Worm (Caenorhabditis elegans) whole organism, late embryonic: ENCODE measurements around the gene rps-12.

Experiments
- F13H6.1 ChIP-seq: sonication (generic microtip); optimal IDR thresholded peaks from 2 replicates; lab custom pipeline; 2016; ENCODE audit warnings: missing genetic modification characterization, missing compliant biosample characterization
- T23F11.4 ChIP-seq: fragments of 200-800 bp; sonication (Bioruptor generic); optimal IDR thresholded peaks from 2 replicates; lab custom pipeline; 2018; ENCODE audit warnings: mild to moderate bottlenecking, missing genetic modification characterization, missing compliant biosample characterization
- ceh-18 ChIP-seq: sonication (generic microtip); optimal IDR thresholded peaks from 2 replicates; lab custom pipeline; 2016; ENCODE audit warnings: missing genetic modification characterization, missing compliant biosample characterization
- ceh-19 ChIP-seq: fragments of 200-800 bp; sonication (Bioruptor generic); optimal IDR thresholded peaks from 2 replicates; lab custom pipeline; 2018; ENCODE audit warnings: mild to moderate bottlenecking, missing genetic modification characterization, missing compliant biosample characterization
- ceh-31 ChIP-seq: sonication (generic microtip); optimal IDR thresholded peaks from 2 replicates; lab custom pipeline; 2016; ENCODE audit warnings: missing genetic modification characterization, missing compliant biosample characterization
- ceh-45 ChIP-seq: fragments of 200-800 bp; sonication (Bioruptor generic); IDR thresholded peaks from 2 replicates; pipeline ENCODE4 v1.3.6; 2022; ENCODE audit warnings: missing genetic modification reagents, missing genetic modification characterization, missing compliant biosample characterization
- ceh-6 ChIP-seq: fragments of 200-800 bp; sonication (Bioruptor generic); optimal IDR thresholded peaks from 2 replicates; lab custom pipeline; 2018; ENCODE audit warnings: mild to moderate bottlenecking, missing genetic modification characterization, missing compliant biosample characterization
- dmd-4 ChIP-seq: sonication (generic microtip); optimal IDR thresholded peaks from 2 replicates; lab custom pipeline; 2016; ENCODE audit warnings: borderline replicate concordance, missing genetic modification characterization, missing compliant biosample characterization
- elt-2 ChIP-seq: sonication (generic microtip); optimal IDR thresholded peaks from 2 replicates; lab custom pipeline; 2016; ENCODE audit warnings: missing genetic modification reagents, missing genetic modification characterization, missing compliant biosample characterization
- ets-4 ChIP-seq: sonication (generic microtip); optimal IDR thresholded peaks from 2 replicates; lab custom pipeline; 2016; ENCODE audit warnings: missing genetic modification characterization, missing compliant biosample characterization
- eyg-1 ChIP-seq: sonication (generic microtip); optimal IDR thresholded peaks from 2 replicates; lab custom pipeline; 2016; ENCODE audit warnings: missing genotype, missing genetic modification characterization, missing compliant biosample characterization
- fax-1 ChIP-seq: sonication (generic microtip); optimal IDR thresholded peaks from 2 replicates; lab custom pipeline; 2016; ENCODE audit warnings: missing genotype, missing genetic modification characterization, missing compliant biosample characterization
- fkh-10 ChIP-seq: fragments of 150-350 bp; optimal IDR thresholded peaks from 2 replicates; lab custom pipeline; 2014; ENCODE audit warnings: missing biosample characterization, missing genetic modification reagents, missing genetic modification characterization
- gmeb-2 ChIP-seq: sonication (generic microtip); optimal IDR thresholded peaks from 2 replicates; lab custom pipeline; 2016; ENCODE audit warnings: missing genetic modification characterization, inconsistent platforms, missing compliant biosample characterization
- hlh-30 ChIP-seq: sonication (generic microtip); optimal IDR thresholded peaks from 2 replicates; lab custom pipeline; 2017; ENCODE audit warnings: antibody characterized with exemption, missing genetic modification characterization, missing compliant biosample characterization; ENCODE audit not compliant: insufficient read depth
- lim-6 ChIP-seq: sonication (generic microtip); optimal IDR thresholded peaks from 2 replicates; lab custom pipeline; 2016; ENCODE audit warnings: missing genetic modification characterization, missing compliant biosample characterization
- lin-11 ChIP-seq: fragments of 200-800 bp; sonication (Bioruptor generic); optimal IDR thresholded peaks from 2 replicates; lab custom pipeline; 2018; ENCODE audit warnings: mild to moderate bottlenecking, missing genetic modification characterization, missing compliant biosample characterization
- mec-3 ChIP-seq: sonication (generic microtip); optimal IDR thresholded peaks from 2 replicates; lab custom pipeline; 2016; ENCODE audit warnings: borderline replicate concordance, missing genetic modification characterization, missing compliant biosample characterization
- nfya-1 ChIP-seq: sonication (generic microtip); optimal IDR thresholded peaks from 2 replicates; lab custom pipeline; 2017; ENCODE audit warnings: missing genetic modification characterization, mild to moderate bottlenecking, missing compliant biosample characterization, antibody characterized with exemption, moderate library complexity
- npax-4 ChIP-seq: sonication (generic microtip); optimal IDR thresholded peaks from 2 replicates; lab custom pipeline; 2016; ENCODE audit warnings: missing genetic modification characterization, missing compliant biosample characterization
- pat-9 ChIP-seq: fragments of 200-800 bp; sonication (Bioruptor generic); optimal IDR thresholded peaks from 2 replicates; lab custom pipeline; 2018; ENCODE audit warnings: mild to moderate bottlenecking, missing genetic modification characterization, moderate library complexity, missing compliant biosample characterization
- pax-1 ChIP-seq: fragments of 150-350 bp; optimal IDR thresholded peaks from 2 replicates; lab custom pipeline; 2014; ENCODE audit warnings: missing biosample characterization, missing genetic modification characterization
- pha-2 ChIP-seq: sonication (generic microtip); optimal IDR thresholded peaks from 2 replicates; lab custom pipeline; 2017; ENCODE audit warnings: mild to moderate bottlenecking, missing genetic modification characterization, missing compliant biosample characterization
- pqm-1 ChIP-seq: sonication (generic microtip); optimal IDR thresholded peaks from 2 replicates; lab custom pipeline; 2016; ENCODE audit warnings: missing genetic modification characterization, missing compliant biosample characterization
- pros-1 ChIP-seq: fragments of 150-350 bp; optimal IDR thresholded peaks from 2 replicates; lab custom pipeline; 2014; ENCODE audit warnings: missing biosample characterization, missing genetic modification reagents, missing genetic modification characterization
- ref-2 ChIP-seq: sonication (generic microtip); optimal IDR thresholded peaks from 2 replicates; lab custom pipeline; 2016; ENCODE audit warnings: missing genetic modification characterization, missing compliant biosample characterization
- sdc-2 ChIP-seq: sonication (generic microtip); optimal IDR thresholded peaks from 2 replicates; lab custom pipeline; 2016; ENCODE audit warnings: missing genotype, missing genetic modification characterization, missing compliant biosample characterization
- sox-4 ChIP-seq: sonication (generic microtip); optimal IDR thresholded peaks from 2 replicates; lab custom pipeline; 2017; ENCODE audit warnings: mild to moderate bottlenecking, missing genetic modification characterization, inconsistent platforms, missing compliant biosample characterization
- syd-9 ChIP-seq: sonication (generic microtip); optimal IDR thresholded peaks from 2 replicates; lab custom pipeline; 2016; ENCODE audit warnings: mild to moderate bottlenecking, missing genetic modification characterization, moderate library complexity, missing compliant biosample characterization
- tbx-2 ChIP-seq: sonication (generic microtip); optimal IDR thresholded peaks from 2 replicates; lab custom pipeline; 2016; ENCODE audit warnings: missing genetic modification characterization, missing compliant biosample characterization
- tbx-7 ChIP-seq: sonication (generic microtip); optimal IDR thresholded peaks from 2 replicates; lab custom pipeline; 2016; ENCODE audit warnings: missing genotype, missing genetic modification characterization, missing compliant biosample characterization
- ttx-3 ChIP-seq: sonication (generic microtip); optimal IDR thresholded peaks from 2 replicates; lab custom pipeline; 2016; ENCODE audit warnings: missing genetic modification reagents, missing genetic modification characterization, missing compliant biosample characterization
- unc-42 ChIP-seq: sonication (generic microtip); optimal IDR thresholded peaks from 2 replicates; lab custom pipeline; 2016; ENCODE audit warnings: missing genotype, missing genetic modification characterization, missing compliant biosample characterization
- unc-55 ChIP-seq: sonication (generic microtip); optimal IDR thresholded peaks from 2 replicates; lab custom pipeline; 2017; ENCODE audit warnings: missing biosample characterization, missing genetic modification reagents, missing genetic modification characterization
- ztf-16 ChIP-seq: sonication (generic microtip); optimal IDR thresholded peaks from 2 replicates; lab custom pipeline; 2017; ENCODE audit warnings: missing genetic modification characterization, missing compliant biosample characterization

The rps-12 gene

ce11 chrIII:5663933-5664332 lies 15.2 kb upstream of the rps-12 start, which contains the start of gene par-3:
Gene par-3 (plus strand): TSS chrIII:5664233.
- TF ChIP-seq fkh-10 (GFP tag; lab: Kevin White, UChicago) (no peak), npax-4 (no peak), ets-4 (tag; lab: Kevin White, UChicago) (no peak), pha-2 (tag; lab: Kevin White, UChicago) (no peak), elt-2 (tag; lab: Kevin White, UChicago) (no peak), ttx-3 (no peak), mec-3 (no peak), dmd-4 (no peak), ceh-19 (no peak), ceh-18 (tag; lab: Kevin White, UChicago) (no peak), lin-11 (no peak), sox-4 (tag; lab: Kevin White, UChicago) (no peak), pqm-1 (no peak), sdc-2 (tag; lab: Kevin White, UChicago) (no peak), pros-1 (tag; lab: Kevin White, UChicago) (no peak), pax-1 (tag; lab: Kevin White, UChicago) (no peak), ceh-6 (no peak)

DNA sequence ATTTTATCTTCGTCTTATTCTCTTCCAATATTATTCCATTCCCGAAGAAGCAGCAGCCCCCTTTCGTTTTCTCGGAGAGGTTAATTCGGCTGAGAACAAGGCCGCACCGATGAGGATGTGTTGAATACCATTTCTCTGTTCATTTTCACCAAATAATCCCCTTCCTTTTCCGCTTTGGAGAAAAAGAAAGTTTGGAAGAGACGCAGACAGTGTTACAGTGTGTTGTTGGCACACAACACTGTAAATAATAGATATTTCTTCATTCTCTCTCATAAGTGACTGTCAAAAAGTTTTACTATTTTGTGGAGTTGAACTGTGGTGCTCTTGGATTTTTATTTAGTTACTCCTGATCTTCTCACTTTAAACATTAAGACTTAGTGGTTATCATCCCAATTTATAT lies 13.8 kb upstream of the rps-12 start:
- TF ChIP-seq unc-55 (GFP tag; lab: Kevin White, UChicago) (no peak), ets-4 (tag; lab: Kevin White, UChicago) (peak; percentile 23)

DNA sequence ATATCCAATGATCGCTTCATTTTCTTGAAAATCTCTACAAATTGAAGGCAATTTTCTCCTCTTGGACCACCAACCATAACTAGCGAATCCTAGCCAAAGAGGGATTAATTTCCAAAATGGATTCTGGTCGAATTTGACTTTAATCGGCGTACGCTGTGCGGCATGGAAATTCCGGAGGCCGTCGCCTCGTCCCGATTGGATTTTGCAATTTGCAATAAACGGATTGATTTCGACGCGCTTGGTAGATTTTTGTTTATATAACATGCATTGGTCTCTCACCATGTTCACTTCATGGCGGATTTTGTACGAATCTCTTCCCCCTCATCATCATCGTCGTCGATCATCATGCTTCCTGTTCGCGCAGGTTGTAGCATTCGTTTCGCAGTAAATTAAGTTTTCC lies 13.4 kb upstream of the rps-12 start:
- TF ChIP-seq unc-42 (tag; lab: Kevin White, UChicago) = peak; percentile 52
- peak; percentile 7 for TF ChIP-seq ceh-31 (tag; lab: Kevin White, UChicago)
- TF ChIP-seq T23F11.4 = no peak

DNA sequence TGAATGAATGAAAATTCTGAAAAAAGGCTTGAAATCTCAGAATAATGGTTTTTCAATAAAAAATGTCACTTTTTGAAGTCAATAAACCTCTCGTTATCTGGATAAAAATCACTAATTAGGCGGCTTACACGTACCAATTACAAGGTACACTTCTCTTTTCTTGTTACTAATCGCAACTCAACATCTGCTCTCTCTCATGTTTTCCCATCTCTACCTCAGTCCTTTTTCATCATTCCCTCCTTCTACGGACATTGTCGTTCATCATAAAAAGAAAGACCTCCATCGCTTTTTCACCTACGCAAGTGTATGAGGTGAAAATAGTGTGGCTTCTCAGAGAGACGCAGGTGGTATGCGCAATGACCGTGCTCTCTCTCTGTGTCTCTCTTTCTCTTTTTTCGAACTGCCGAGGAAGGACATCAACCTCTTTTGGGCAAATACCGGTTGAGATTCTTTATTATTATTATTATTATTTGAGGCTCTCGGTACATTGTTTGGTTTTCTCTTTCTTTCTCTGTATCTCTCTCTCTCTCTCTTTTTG lies 11.1 kb upstream of the rps-12 start:
- TF ChIP-seq ref-2 (tag; lab: Kevin White, UChicago) (no peak), F13H6.1 (tag; lab: Kevin White, UChicago) (no peak), lim-6 (tag; lab: Kevin White, UChicago) (no peak), dmd-4 (no peak), nfya-1 (tag; lab: Kevin White, UChicago) (peak; percentile 30), tbx-2 (tag; lab: Kevin White, UChicago) (peak; percentile 54), ceh-45 (GFP tag; lab: Robert Waterston, UW) (no peak), unc-55 (GFP tag; lab: Kevin White, UChicago) (peak; percentile 19), pax-1 (tag; lab: Kevin White, UChicago) (no peak)

ce11 chrIII:5674196-5674595 lies 4.9 kb upstream of the rps-12 start:
- TF ChIP-seq nfya-1 (tag; lab: Kevin White, UChicago) (no peak), ceh-6 (no peak), hlh-30 (tag; lab: Kevin White, UChicago) (no peak), fax-1 (tag; lab: Kevin White, UChicago) (no peak), fkh-10 (GFP tag; lab: Kevin White, UChicago) (no peak), ztf-16 (no peak), dmd-4 (no peak), gmeb-2 (tag; lab: Kevin White, UChicago) (no peak), F13H6.1 (tag; lab: Kevin White, UChicago) (no peak), tbx-7 (tag; lab: Kevin White, UChicago) (no peak), syd-9 (tag; lab: Kevin White, UChicago) (no peak), npax-4 (no peak), ceh-31 (tag; lab: Kevin White, UChicago) (no peak), pat-9 (tag; lab: Kevin White, UChicago) (no peak), lin-11 (no peak), ttx-3 (no peak), ceh-19 (no peak), eyg-1 (no peak)
- TF ChIP-seq, all 69 proteins: peak for 0
